Fruit fly (Drosophila melanogaster) S2 (cell line): ENCODE measurements around the gene CG12099.

Source experiments
- CG8478 ChIP-seq: fragments of >200 bp; optimal IDR thresholded peaks from 2 replicates; lab custom pipeline; 2018
- CTCF ChIP-seq, 2 experiments: fragments of >200 bp; optimal IDR thresholded peaks; 2 replicates each; lab custom pipeline; 2018

dm6 chr3L:1515820-1516540, 42.3 kb downstream of the CG12099 start:
- TF ChIP-seq CTCF (optimal IDR thresholded peaks at IDR 0.05; lab: Kevin White, UChicago) (no peak), CG8478 (lab: Kevin White, UChicago) (no peak)
